Fruit fly (Drosophila melanogaster) whole organism, embryonic: ENCODE measurements around the gene CG4393.
A peak's percentile ranks its signal among the peaks of the same experiment; 100 is the strongest.

Experiments
- Ada2b ChIP-seq: fragments of 200-800 bp; sonication (Bioruptor generic); IDR thresholded peaks from 2 replicates; pipeline ENCODE4 v1.3.6; 2022; ENCODE audit warnings: missing biosample characterization, missing genetic modification characterization
- Bgb ChIP-seq: fragments of 200-800 bp; sonication (Bioruptor generic); IDR thresholded peaks from 2 replicates; pipeline ENCODE4 v1.3.6; 2022; ENCODE audit warnings: missing biosample characterization, missing genetic modification characterization; ENCODE audit not compliant: partially characterized antibody
- BtbVII ChIP-seq: fragments of 200-800 bp; sonication (Bioruptor generic); optimal IDR thresholded peaks from 3 replicates; lab custom pipeline; 2017; ENCODE audit warnings: missing biosample characterization, mild to moderate bottlenecking, missing genetic modification characterization
- C15 ChIP-seq: fragments of 200-800 bp; sonication (Bioruptor generic); IDR thresholded peaks from 3 replicates; pipeline ENCODE4 v1.3.6; 2022; ENCODE audit warnings: missing biosample characterization, missing genetic modification characterization
- CG10366 ChIP-seq: fragments of 200-800 bp; sonication (Bioruptor generic); IDR thresholded peaks from 2 replicates; pipeline ENCODE4 v1.3.6; 2022; ENCODE audit warnings: missing biosample characterization, missing genetic modification characterization
- CG10431 ChIP-seq: fragments of 200-800 bp; sonication (Bioruptor generic); optimal IDR thresholded peaks from 3 replicates; lab custom pipeline; 2018; ENCODE audit warnings: missing biosample characterization, mild to moderate bottlenecking, missing genetic modification characterization
- CG10462 ChIP-seq: fragments of 200-800 bp; sonication (Bioruptor generic); optimal IDR thresholded peaks from 2 replicates; lab custom pipeline; 2016; ENCODE audit warnings: missing biosample characterization, missing genetic modification characterization
- CG11456 ChIP-seq: fragments of 200-800 bp; sonication (Bioruptor generic); IDR thresholded peaks from 3 replicates; pipeline ENCODE4 v1.3.6; 2022; ENCODE audit warnings: missing biosample characterization, missing genetic modification characterization
- CG12942 ChIP-seq: fragments of 200-800 bp; sonication (Bioruptor generic); optimal IDR thresholded peaks from 3 replicates; lab custom pipeline; 2016; ENCODE audit warnings: missing biosample characterization, missing genetic modification characterization
- CG13123 ChIP-seq: fragments of 200-800 bp; sonication (Bioruptor generic); optimal IDR thresholded peaks from 2 replicates; lab custom pipeline; 2016; ENCODE audit warnings: missing biosample characterization, missing genetic modification characterization
- CG13894 ChIP-seq: fragments of 200-800 bp; sonication (Bioruptor generic); optimal IDR thresholded peaks from 3 replicates; lab custom pipeline; 2018; ENCODE audit warnings: missing biosample characterization, mild to moderate bottlenecking, missing genetic modification characterization, moderate library complexity
- CG14050 ChIP-seq: fragments of 200-800 bp; sonication (Bioruptor generic); IDR thresholded peaks from 3 replicates; pipeline ENCODE4 v1.3.6; 2022; ENCODE audit warnings: missing biosample characterization, missing genetic modification characterization
- CG14860 ChIP-seq: fragments of 200-800 bp; sonication (Bioruptor generic); IDR thresholded peaks from 3 replicates; pipeline ENCODE4 v1.3.6; 2022; ENCODE audit warnings: missing biosample characterization, missing genetic modification characterization; ENCODE audit not compliant: partially characterized antibody
- CG15269 ChIP-seq: fragments of 200-800 bp; sonication (Bioruptor generic); optimal IDR thresholded peaks from 2 replicates; lab custom pipeline; 2018; ENCODE audit warnings: missing biosample characterization, mild to moderate bottlenecking, missing genetic modification characterization, moderate library complexity
- CG16813 ChIP-seq: fragments of 200-800 bp; sonication (Bioruptor generic); IDR thresholded peaks from 3 replicates; pipeline ENCODE4 v1.3.6; 2022; ENCODE audit warnings: missing biosample characterization, missing genetic modification characterization; ENCODE audit not compliant: partially characterized antibody
- CG18764 ChIP-seq: fragments of 200-800 bp; sonication (Bioruptor generic); optimal IDR thresholded peaks from 3 replicates; lab custom pipeline; 2016; ENCODE audit warnings: missing biosample characterization, missing genetic modification characterization
- CG4617 ChIP-seq: fragments of 200-800 bp; sonication (Bioruptor generic); optimal IDR thresholded peaks from 3 replicates; lab custom pipeline; 2016; ENCODE audit warnings: missing biosample characterization, missing genetic modification characterization, borderline replicate concordance
- CG4707 ChIP-seq: fragments of 200-800 bp; sonication (Bioruptor generic); optimal IDR thresholded peaks from 2 replicates; lab custom pipeline; 2018; ENCODE audit warnings: missing biosample characterization, mild to moderate bottlenecking, missing genetic modification characterization, moderate library complexity
- CG4854 ChIP-seq: fragments of 200-800 bp; sonication (Bioruptor generic); optimal IDR thresholded peaks from 2 replicates; lab custom pipeline; 2016; ENCODE audit warnings: missing biosample characterization, missing genetic modification characterization, inconsistent platforms
- CG6272 ChIP-seq: fragments of 200-800 bp; sonication (Bioruptor generic); IDR thresholded peaks from 2 replicates; pipeline ENCODE4 v1.3.6; 2022; ENCODE audit warnings: missing biosample characterization, missing genetic modification characterization
- CG6813 ChIP-seq: fragments of 200-800 bp; sonication (Bioruptor generic); optimal IDR thresholded peaks from 2 replicates; lab custom pipeline; 2017; ENCODE audit warnings: missing biosample characterization, missing genetic modification characterization, mild to moderate bottlenecking, moderate library complexity, missing genetic modification reagents
- CG7357 ChIP-seq: fragments of 200-800 bp; sonication (Bioruptor generic); IDR thresholded peaks from 3 replicates; pipeline ENCODE4 v1.3.6; 2022; ENCODE audit warnings: missing biosample characterization, missing genetic modification characterization
- D19A ChIP-seq: fragments of 200-800 bp; optimal IDR thresholded peaks from 3 replicates; lab custom pipeline; 2019; ENCODE audit warnings: missing biosample characterization, mild to moderate bottlenecking, missing genetic modification characterization, moderate library complexity
- D19B ChIP-seq: fragments of 200-800 bp; sonication (Bioruptor generic); optimal IDR thresholded peaks from 2 replicates; lab custom pipeline; 2017; ENCODE audit warnings: missing biosample characterization, mild to moderate bottlenecking, missing genetic modification characterization
- Drgx ChIP-seq: fragments of 200-800 bp; sonication (Bioruptor generic); IDR thresholded peaks from 2 replicates; pipeline ENCODE4 v1.3.6; 2022; ENCODE audit warnings: missing biosample characterization, missing genetic modification characterization
- HLHmδ ChIP-seq: fragments of 200-800 bp; sonication (Bioruptor generic); optimal IDR thresholded peaks from 2 replicates; lab custom pipeline; 2018; ENCODE audit warnings: missing biosample characterization, mild to moderate bottlenecking, missing genetic modification characterization, moderate library complexity
- HmgD ChIP-seq: fragments of 200-800 bp; sonication (Bioruptor generic); optimal IDR thresholded peaks from 3 replicates; lab custom pipeline; 2016; ENCODE audit warnings: missing biosample characterization, missing genetic modification characterization
- MESR4 ChIP-seq: fragments of 200-800 bp; sonication (Bioruptor generic); optimal IDR thresholded peaks from 2 replicates; lab custom pipeline; 2018; ENCODE audit warnings: missing biosample characterization, mild to moderate bottlenecking, missing genetic modification characterization, moderate library complexity
- Mad ChIP-seq: fragments of 200-800 bp; sonication (Bioruptor generic); optimal IDR thresholded peaks from 2 replicates; lab custom pipeline; 2016; ENCODE audit warnings: missing biosample characterization, missing genetic modification characterization
- Mrtf ChIP-seq: fragments of 200-800 bp; sonication (Bioruptor generic); IDR thresholded peaks from 3 replicates; pipeline ENCODE4 v1.3.6; 2022; ENCODE audit warnings: missing biosample characterization, missing genetic modification characterization
- Nf-YC ChIP-seq: fragments of 200-800 bp; optimal IDR thresholded peaks from 3 replicates; lab custom pipeline; 2019; ENCODE audit warnings: missing biosample characterization, mild to moderate bottlenecking, missing genetic modification characterization, moderate library complexity
- ara ChIP-seq: fragments of 200-800 bp; sonication (Bioruptor generic); IDR thresholded peaks from 2 replicates; pipeline ENCODE4 v1.3.6; 2022; ENCODE audit warnings: missing biosample characterization, missing genetic modification characterization
- bowl ChIP-seq: fragments of 200-800 bp; sonication (Bioruptor generic); IDR thresholded peaks from 2 replicates; pipeline ENCODE4 v1.3.6; 2022; ENCODE audit warnings: missing biosample characterization, missing genetic modification characterization
- bsh ChIP-seq, 2 experiments: fragments of 200-800 bp; sonication (Bioruptor generic); optimal IDR thresholded peaks; 2 replicates each; lab custom pipeline; 2017 to 2018; ENCODE audit warnings: mild to moderate bottlenecking in 2 of 2, missing biosample characterization in 2 of 2, missing genetic modification characterization in 2 of 2, moderate library complexity in 1 of 2
- chif ChIP-seq, 2 experiments: fragments of 200-800 bp; sonication (Bioruptor generic); optimal IDR thresholded peaks; 3 replicates each; lab custom pipeline; 2016; ENCODE audit warnings: missing biosample characterization in 2 of 2, missing genetic modification characterization in 2 of 2
- crc ChIP-seq: fragments of 200-800 bp; sonication (Bioruptor generic); optimal IDR thresholded peaks from 2 replicates; lab custom pipeline; 2016; ENCODE audit warnings: missing biosample characterization, missing genetic modification characterization
- danr ChIP-seq: fragments of 200-800 bp; sonication (Bioruptor generic); IDR thresholded peaks from 2 replicates; pipeline ENCODE4 v1.3.6; 2022; ENCODE audit warnings: missing biosample characterization, missing genetic modification characterization
- dmrt99B ChIP-seq: fragments of 200-800 bp; sonication (Bioruptor generic); optimal IDR thresholded peaks from 2 replicates; lab custom pipeline; 2018; ENCODE audit warnings: missing biosample characterization, mild to moderate bottlenecking, missing genetic modification characterization, moderate library complexity
- dysf ChIP-seq: fragments of 200-800 bp; sonication (Bioruptor generic); IDR thresholded peaks from 3 replicates; pipeline ENCODE4 v1.3.6; 2022; ENCODE audit warnings: missing biosample characterization, missing genetic modification characterization
- fd3F ChIP-seq: fragments of 200-800 bp; sonication (Bioruptor generic); optimal IDR thresholded peaks from 2 replicates; lab custom pipeline; 2018; ENCODE audit warnings: missing biosample characterization, mild to moderate bottlenecking, missing genetic modification characterization, moderate library complexity
- inv ChIP-seq: fragments of 200-800 bp; sonication (Bioruptor generic); IDR thresholded peaks from 2 replicates; pipeline ENCODE4 v1.3.6; 2022; ENCODE audit warnings: missing biosample characterization, missing genetic modification characterization; ENCODE audit not compliant: partially characterized antibody
- nau ChIP-seq: fragments of 200-800 bp; sonication (Bioruptor generic); optimal IDR thresholded peaks from 3 replicates; lab custom pipeline; 2017; ENCODE audit warnings: missing biosample characterization, mild to moderate bottlenecking, missing genetic modification characterization, missing genetic modification reagents
- nerfin-1 ChIP-seq: fragments of 200-800 bp; sonication (Bioruptor generic); optimal IDR thresholded peaks from 3 replicates; lab custom pipeline; 2019; ENCODE audit warnings: missing biosample characterization, mild to moderate bottlenecking, missing genetic modification characterization, moderate library complexity
- slbo ChIP-seq: fragments of 200-800 bp; sonication (Bioruptor generic); IDR thresholded peaks from 2 replicates; pipeline ENCODE4 v1.3.6; 2022; ENCODE audit warnings: missing biosample characterization, missing genetic modification characterization
- ssp ChIP-seq: fragments of 200-800 bp; sonication (Bioruptor generic); IDR thresholded peaks from 2 replicates; pipeline ENCODE4 v1.3.6; 2022; ENCODE audit warnings: missing biosample characterization, missing genetic modification characterization
- tap ChIP-seq: fragments of 200-800 bp; optimal IDR thresholded peaks from 3 replicates; lab custom pipeline; 2019; ENCODE audit warnings: missing biosample characterization, mild to moderate bottlenecking, missing genetic modification characterization, moderate library complexity
- ttk ChIP-seq: fragments of 200-800 bp; sonication (Bioruptor generic); IDR thresholded peaks from 2 replicates; pipeline ENCODE4 v2.1.2; 2022; ENCODE audit warnings: missing biosample characterization, missing genetic modification characterization
- tx ChIP-seq: fragments of 200-800 bp; sonication (Bioruptor generic); optimal IDR thresholded peaks from 2 replicates; lab custom pipeline; 2016; ENCODE audit warnings: missing biosample characterization, missing genetic modification characterization

CG4393 gene

dm6 chr3R:23355829-23356738 lies 28.5 kb downstream of the CG4393 start, which contains the start of the genes ATPsynCF6 and Sec13 (continued):
- TF ChIP-seq dmrt99B (tag; lab: Kevin White, UChicago): peak; percentile 31
- no peak for TF ChIP-seq bowl (GFP tag; lab: Robert Waterston, UW)
- TF ChIP-seq nau (GFP tag; lab: Kevin White, UChicago): no peak
- TF ChIP-seq CG15269 (tag; lab: Kevin White, UChicago): peak; percentile 45
- peak; percentile 37; the same call in 1 of the 3 replicates for TF ChIP-seq Mrtf (GFP tag; lab: Robert Waterston, UW)
- TF ChIP-seq CG4854 (GFP tag; lab: Kevin White, UChicago): peak; percentile 26
- no peak for TF ChIP-seq HLHmδ (GFP tag; lab: Kevin White, UChicago)
- peak; percentile 44 for TF ChIP-seq CG10366 (GFP tag; lab: Robert Waterston, UW)
- peak; percentile 18 for TF ChIP-seq HmgD (GFP tag; lab: Kevin White, UChicago)
- peak; percentile 43 for TF ChIP-seq CG18764
- peak; percentile 96 for TF ChIP-seq CG16813 (GFP tag; lab: Robert Waterston, UW)
- TF ChIP-seq Mad (GFP tag; lab: Kevin White, UChicago): no peak
- TF ChIP-seq CG12942 (GFP tag; lab: Kevin White, UChicago): peak; percentile 7
- TF ChIP-seq CG14050 (GFP tag; lab: Robert Waterston, UW): peak; percentile 55; the same call in 2 of the 3 replicates
- TF ChIP-seq D19A: peak; percentile 69
- no peak for TF ChIP-seq tx (GFP tag; lab: Kevin White, UChicago)
- peak; percentile 60 for TF ChIP-seq ara (GFP tag; lab: Robert Waterston, UW)
- peak; percentile 66; the same call in 1 of the 2 replicates for TF ChIP-seq CG6272 (GFP tag; lab: Robert Waterston, UW)
- TF ChIP-seq Drgx: peak; percentile 42; the same call in 1 of the 2 replicates
- TF ChIP-seq D19B (GFP tag; lab: Kevin White, UChicago): peak; percentile 40
- no peak for TF ChIP-seq C15 (GFP tag; lab: Robert Waterston, UW)
- TF ChIP-seq Ada2b (GFP tag; lab: Robert Waterston, UW): peak; percentile 66
- peak; percentile 43 for TF ChIP-seq Nf-YC (tag; lab: Kevin White, UChicago)
- TF ChIP-seq tap (tag; lab: Kevin White, UChicago): peak; percentile 58
- no peak for TF ChIP-seq CG10431 (GFP tag; lab: Kevin White, UChicago)
- no peak for TF ChIP-seq ttk (GFP tag; lab: Robert Waterston, UW)
- peak; percentile 95 for TF ChIP-seq inv (GFP tag; lab: Robert Waterston, UW)
- no peak for TF ChIP-seq danr (GFP tag; lab: Robert Waterston, UW)
- peak; percentile 69; the same call in 2 of the 3 replicates for TF ChIP-seq dysf
- no peak for TF ChIP-seq crc
- no peak for TF ChIP-seq CG4707 (GFP tag; lab: Kevin White, UChicago)
- TF ChIP-seq CG10462 (GFP tag; lab: Kevin White, UChicago): no peak
- TF ChIP-seq ssp (GFP tag; lab: Robert Waterston, UW): peak; percentile 33; the same call in 1 of the 2 replicates
- TF ChIP-seq Bgb: peak; percentile 96
- TF ChIP-seq slbo (GFP tag; lab: Robert Waterston, UW): peak; percentile 77
- TF ChIP-seq CG13894: no peak
- peak; percentile 88 for TF ChIP-seq MESR4 (GFP tag; lab: Kevin White, UChicago)
- TF ChIP-seq CG14860 (GFP tag; lab: Robert Waterston, UW): peak; percentile 87
- TF ChIP-seq nerfin-1 (tag; lab: Kevin White, UChicago): peak; percentile 44
- TF ChIP-seq CG13123 (GFP tag; lab: Kevin White, UChicago): no peak
- TF ChIP-seq BtbVII (GFP tag; lab: Kevin White, UChicago): no peak
- TF ChIP-seq fd3F (GFP tag; lab: Kevin White, UChicago): no peak
- TF ChIP-seq CG4617 (GFP tag; lab: Kevin White, UChicago): peak; percentile 54
- TF ChIP-seq chif (GFP tag; optimal IDR thresholded peaks at IDR 0.05; lab: Kevin White, UChicago): no peak
- TF ChIP-seq CG7357 (GFP tag; lab: Robert Waterston, UW): no peak
- TF ChIP-seq bsh (GFP tag; optimal IDR thresholded peaks at IDR 0.05; lab: Kevin White, UChicago): peak in 1 of 2 experiments; percentile 11
- no peak for TF ChIP-seq CG6813
- peak; percentile 75 for TF ChIP-seq CG11456 (GFP tag; lab: Robert Waterston, UW)
